Fruit fly (Drosophila melanogaster) whole organism, embryonic: ENCODE results near the gene CG31559.
A peak's percentile ranks its signal among the peaks of the same experiment; 100 is the strongest.

Experiments
- Abd-B ChIP-seq: fragments of 200-800 bp; sonication (Bioruptor generic); optimal IDR thresholded peaks from 2 replicates; lab custom pipeline; 2018; ENCODE audit warnings: missing biosample characterization, mild to moderate bottlenecking, missing genetic modification characterization, moderate library complexity
- BtbVII ChIP-seq: fragments of 200-800 bp; sonication (Bioruptor generic); optimal IDR thresholded peaks from 3 replicates; lab custom pipeline; 2017; ENCODE audit warnings: missing biosample characterization, mild to moderate bottlenecking, missing genetic modification characterization
- CG1024 ChIP-seq: fragments of 200-800 bp; sonication (Bioruptor generic); IDR thresholded peaks from 2 replicates; pipeline ENCODE4 v1.3.6; 2022; ENCODE audit warnings: missing biosample characterization, missing genetic modification characterization
- CG11247 ChIP-seq: fragments of 200-800 bp; sonication (Bioruptor generic); IDR thresholded peaks from 2 replicates; pipeline ENCODE4 v1.3.6; 2022; ENCODE audit warnings: missing biosample characterization, missing genetic modification characterization
- CG12071 ChIP-seq: fragments of 200-800 bp; sonication (Bioruptor generic); optimal IDR thresholded peaks from 3 replicates; lab custom pipeline; 2018; ENCODE audit warnings: missing biosample characterization, mild to moderate bottlenecking, missing genetic modification characterization
- CG12219 ChIP-seq: fragments of 200-800 bp; sonication (Bioruptor generic); optimal IDR thresholded peaks from 3 replicates; lab custom pipeline; 2018; ENCODE audit warnings: missing biosample characterization, mild to moderate bottlenecking, missing genetic modification characterization
- CG1233 ChIP-seq: fragments of 200-800 bp; sonication (Bioruptor generic); optimal IDR thresholded peaks from 4 replicates; lab custom pipeline; 2018; ENCODE audit warnings: missing biosample characterization, mild to moderate bottlenecking, missing genetic modification characterization
- CG14050 ChIP-seq: fragments of 200-800 bp; sonication (Bioruptor generic); IDR thresholded peaks from 3 replicates; pipeline ENCODE4 v1.3.6; 2022; ENCODE audit warnings: missing biosample characterization, missing genetic modification characterization
- CG14860 ChIP-seq: fragments of 200-800 bp; sonication (Bioruptor generic); IDR thresholded peaks from 3 replicates; pipeline ENCODE4 v1.3.6; 2022; ENCODE audit warnings: missing biosample characterization, missing genetic modification characterization; ENCODE audit not compliant: partially characterized antibody
- CG14965 ChIP-seq: fragments of 200-800 bp; sonication (Bioruptor generic); optimal IDR thresholded peaks from 2 replicates; lab custom pipeline; 2016; ENCODE audit warnings: missing biosample characterization, missing genetic modification characterization, borderline replicate concordance
- CG15514 ChIP-seq: fragments of 200-800 bp; sonication (Bioruptor generic); optimal IDR thresholded peaks from 3 replicates; lab custom pipeline; 2017; ENCODE audit warnings: missing biosample characterization, missing genetic modification characterization, mild to moderate bottlenecking, moderate library complexity, missing genetic modification reagents
- CG17385 ChIP-seq: fragments of 200-800 bp; sonication (Bioruptor generic); optimal IDR thresholded peaks from 3 replicates; lab custom pipeline; 2018; ENCODE audit warnings: missing biosample characterization, mild to moderate bottlenecking, missing genetic modification characterization
- CG17912 ChIP-seq: fragments of 200-800 bp; sonication (Bioruptor generic); optimal IDR thresholded peaks from 2 replicates; lab custom pipeline; 2018; ENCODE audit warnings: missing biosample characterization, mild to moderate bottlenecking, missing genetic modification characterization
- CG18764 ChIP-seq: fragments of 200-800 bp; sonication (Bioruptor generic); optimal IDR thresholded peaks from 3 replicates; lab custom pipeline; 2016; ENCODE audit warnings: missing biosample characterization, missing genetic modification characterization
- CG2678 ChIP-seq: fragments of 200-800 bp; sonication (Bioruptor generic); optimal IDR thresholded peaks from 3 replicates; lab custom pipeline; 2019; ENCODE audit warnings: missing biosample characterization, mild to moderate bottlenecking, missing genetic modification characterization, moderate library complexity
- CG32772 ChIP-seq: fragments of 200-800 bp; sonication (Bioruptor generic); IDR thresholded peaks from 2 replicates; pipeline ENCODE4 v1.3.6; 2022; ENCODE audit warnings: missing biosample characterization, missing genetic modification characterization
- CG4360 ChIP-seq: fragments of 200-800 bp; sonication (Bioruptor generic); IDR thresholded peaks from 2 replicates; pipeline ENCODE4 v1.3.6; 2022; ENCODE audit warnings: missing biosample characterization, missing genetic modification characterization
- CG43689 ChIP-seq: fragments of 200-800 bp; sonication (Bioruptor generic); IDR thresholded peaks from 2 replicates; pipeline ENCODE4 v1.3.6; 2022; ENCODE audit warnings: missing biosample characterization, missing genetic modification characterization
- CG4617 ChIP-seq: fragments of 200-800 bp; sonication (Bioruptor generic); optimal IDR thresholded peaks from 3 replicates; lab custom pipeline; 2016; ENCODE audit warnings: missing biosample characterization, missing genetic modification characterization, borderline replicate concordance
- CG5180 ChIP-seq: fragments of 200-800 bp; sonication (Bioruptor generic); optimal IDR thresholded peaks from 3 replicates; lab custom pipeline; 2017; ENCODE audit warnings: missing biosample characterization, missing genetic modification characterization, mild to moderate bottlenecking, moderate library complexity, missing genetic modification reagents
- CG6654 ChIP-seq: fragments of 200-800 bp; sonication (Bioruptor generic); optimal IDR thresholded peaks from 2 replicates; lab custom pipeline; 2017; ENCODE audit warnings: missing biosample characterization, mild to moderate bottlenecking, missing genetic modification characterization
- CG8944 ChIP-seq: fragments of 200-800 bp; sonication (Bioruptor generic); optimal IDR thresholded peaks from 3 replicates; lab custom pipeline; 2016; ENCODE audit warnings: missing biosample characterization, missing genetic modification characterization
- CG9932 ChIP-seq: fragments of 200-800 bp; sonication (Bioruptor generic); IDR thresholded peaks from 2 replicates; pipeline ENCODE4 v1.3.6; 2022; ENCODE audit warnings: missing biosample characterization, missing genetic modification characterization
- CoRest ChIP-seq: fragments of 200-800 bp; sonication (Bioruptor generic); optimal IDR thresholded peaks from 3 replicates; lab custom pipeline; 2018; ENCODE audit warnings: missing biosample characterization, mild to moderate bottlenecking, missing genetic modification characterization, moderate library complexity
- Deaf1 ChIP-seq: fragments of 200-800 bp; optimal IDR thresholded peaks from 3 replicates; lab custom pipeline; 2019; ENCODE audit warnings: missing biosample characterization, mild to moderate bottlenecking, missing genetic modification characterization, moderate library complexity
- Doc3 ChIP-seq: fragments of 200-800 bp; sonication (Bioruptor generic); IDR thresholded peaks from 3 replicates; pipeline ENCODE4 v1.3.6; 2022; ENCODE audit warnings: missing biosample characterization, missing genetic modification characterization; ENCODE audit not compliant: partially characterized antibody
- ERR ChIP-seq: fragments of 200-800 bp; sonication (Bioruptor generic); optimal IDR thresholded peaks from 2 replicates; lab custom pipeline; 2016; ENCODE audit warnings: missing biosample characterization, missing genetic modification characterization
- Hr78 ChIP-seq, 2 experiments: fragments of 200-800 bp in 1 of 2; fragments of >200 bp in 1 of 2; sonication (Bioruptor generic) in 1 of 2; optimal IDR thresholded peaks; 2 replicates each; lab custom pipeline; 2017 to 2019; ENCODE audit warnings: missing biosample characterization in 2 of 2, missing genetic modification characterization in 2 of 2, mild to moderate bottlenecking in 1 of 2, moderate library complexity in 1 of 2
- Med ChIP-seq: fragments of 200-800 bp; sonication (Bioruptor generic); peaks from one replicate; lab custom pipeline; 2016; ENCODE audit warnings: missing biosample characterization, missing genetic modification characterization, mild to moderate bottlenecking, inconsistent platforms, moderate library complexity
- NC2α ChIP-seq: fragments of 200-800 bp; sonication (Bioruptor generic); optimal IDR thresholded peaks from 2 replicates; lab custom pipeline; 2016; ENCODE audit warnings: missing biosample characterization, missing genetic modification characterization
- Rx ChIP-seq: fragments of 200-800 bp; sonication (Bioruptor generic); IDR thresholded peaks from 2 replicates; pipeline ENCODE4 v1.3.6; 2022; ENCODE audit warnings: missing biosample characterization, missing genetic modification characterization
- Vsx1 ChIP-seq: fragments of 200-800 bp; sonication (Bioruptor generic); optimal IDR thresholded peaks from 2 replicates; lab custom pipeline; 2017; ENCODE audit warnings: missing biosample characterization, mild to moderate bottlenecking, missing genetic modification characterization, missing genetic modification reagents
- crc ChIP-seq: fragments of 200-800 bp; sonication (Bioruptor generic); optimal IDR thresholded peaks from 2 replicates; lab custom pipeline; 2016; ENCODE audit warnings: missing biosample characterization, missing genetic modification characterization
- gcm2 ChIP-seq: fragments of 200-800 bp; sonication (Bioruptor generic); optimal IDR thresholded peaks from 2 replicates; lab custom pipeline; 2016; ENCODE audit warnings: missing biosample characterization, missing genetic modification characterization
- grau ChIP-seq: fragments of 200-800 bp; optimal IDR thresholded peaks from 3 replicates; lab custom pipeline; 2019; ENCODE audit warnings: missing biosample characterization, mild to moderate bottlenecking, missing genetic modification characterization, moderate library complexity
- gsb-n ChIP-seq: fragments of 200-800 bp; sonication (Bioruptor generic); optimal IDR thresholded peaks from 3 replicates; lab custom pipeline; 2018; ENCODE audit warnings: missing biosample characterization, mild to moderate bottlenecking, missing genetic modification characterization
- h ChIP-seq: fragments of >200 bp; optimal IDR thresholded peaks from 2 replicates; lab custom pipeline; 2017
- jigr1 ChIP-seq: fragments of 200-800 bp; sonication (Bioruptor generic); IDR thresholded peaks from 3 replicates; pipeline ENCODE4 v1.3.6; 2022; ENCODE audit warnings: missing biosample characterization, missing genetic modification characterization
- mirr ChIP-seq: fragments of 200-800 bp; sonication (Bioruptor generic); optimal IDR thresholded peaks from 3 replicates; lab custom pipeline; 2018; ENCODE audit warnings: missing biosample characterization, mild to moderate bottlenecking, missing genetic modification characterization
- mld ChIP-seq: fragments of 200-800 bp; sonication (Bioruptor generic); IDR thresholded peaks from 3 replicates; pipeline ENCODE4 v1.3.6; 2022; ENCODE audit warnings: missing biosample characterization, missing genetic modification characterization; ENCODE audit not compliant: partially characterized antibody
- pum ChIP-seq: fragments of 200-800 bp; sonication (Bioruptor generic); optimal IDR thresholded peaks from 2 replicates; lab custom pipeline; 2016; ENCODE audit warnings: missing biosample characterization, missing genetic modification characterization
- rib ChIP-seq: fragments of 200-800 bp; sonication (Bioruptor generic); IDR thresholded peaks from 2 replicates; pipeline ENCODE4 v1.3.6; 2022; ENCODE audit warnings: missing biosample characterization, missing genetic modification characterization
- sd ChIP-seq: fragments of 200-800 bp; sonication (Bioruptor generic); optimal IDR thresholded peaks from 3 replicates; lab custom pipeline; 2018; ENCODE audit warnings: missing biosample characterization, mild to moderate bottlenecking, missing genetic modification characterization, moderate library complexity
- sisA ChIP-seq: fragments of 200-800 bp; sonication (Bioruptor generic); IDR thresholded peaks from 2 replicates; pipeline ENCODE4 v1.3.6; 2022; ENCODE audit warnings: missing biosample characterization, missing genetic modification characterization
- sqz ChIP-seq: fragments of 200-800 bp; sonication (Bioruptor generic); optimal IDR thresholded peaks from 3 replicates; lab custom pipeline; 2018; ENCODE audit warnings: missing biosample characterization, mild to moderate bottlenecking, missing genetic modification characterization
- sr ChIP-seq: fragments of 200-800 bp; sonication (Bioruptor generic); IDR thresholded peaks from 3 replicates; pipeline ENCODE4 v1.3.6; 2022; ENCODE audit warnings: missing biosample characterization, missing genetic modification characterization
- tin ChIP-seq: fragments of 200-800 bp; sonication (Bioruptor generic); optimal IDR thresholded peaks from 3 replicates; lab custom pipeline; 2016; ENCODE audit warnings: missing biosample characterization, missing genetic modification characterization
- tll ChIP-seq, 2 experiments: fragments of 200-800 bp in 1 of 2; fragments of >200 bp in 1 of 2; sonication (Bioruptor generic) in 1 of 2; optimal IDR thresholded peaks; 2 replicates each; lab custom pipeline; 2017 to 2019; ENCODE audit warnings: missing biosample characterization in 2 of 2, missing genetic modification characterization in 2 of 2, mild to moderate bottlenecking in 1 of 2, moderate library complexity in 1 of 2
- tx ChIP-seq: fragments of 200-800 bp; sonication (Bioruptor generic); optimal IDR thresholded peaks from 2 replicates; lab custom pipeline; 2016; ENCODE audit warnings: missing biosample characterization, missing genetic modification characterization
- vvl ChIP-seq: fragments of 200-800 bp; sonication (Bioruptor generic); IDR thresholded peaks from 2 replicates; pipeline ENCODE4 v1.3.6; 2022; ENCODE audit warnings: missing biosample characterization, missing genetic modification characterization
- yki ChIP-seq: fragments of >200 bp; optimal IDR thresholded peaks from 3 replicates; lab custom pipeline; 2018
- zfh2 ChIP-seq: fragments of 200-800 bp; sonication (Bioruptor generic); optimal IDR thresholded peaks from 2 replicates; lab custom pipeline; 2016; ENCODE audit warnings: missing biosample characterization, missing genetic modification characterization

CG31559 gene

DNA sequence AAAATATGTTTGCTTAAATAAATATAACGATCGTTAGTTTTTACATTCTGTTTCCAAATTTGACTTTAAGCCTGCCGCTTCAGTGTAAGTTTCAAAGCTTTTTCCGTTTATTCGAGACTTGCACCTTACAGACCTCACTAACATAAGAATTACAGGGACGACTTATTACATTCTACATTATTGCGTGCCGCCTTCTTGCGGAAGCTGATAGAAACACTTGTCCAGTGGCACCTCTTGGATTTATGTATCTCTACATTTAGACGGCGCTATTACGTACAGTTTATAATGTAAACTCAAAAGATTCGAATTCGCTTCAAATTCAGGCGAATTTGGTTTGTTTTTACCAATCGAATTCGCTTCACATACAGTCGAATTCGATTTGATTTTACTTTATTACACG lies 13.7 kb upstream of the CG31559 start (continued):
- no peak for TF ChIP-seq CG6654 (GFP tag; lab: Kevin White, UChicago)
- TF ChIP-seq rib (GFP tag; lab: Robert Waterston, UW), result no peak
- no peak for TF ChIP-seq CG43689 (GFP tag; lab: Robert Waterston, UW)
- TF ChIP-seq CG1233 (GFP tag; lab: Kevin White, UChicago), result no peak
- no peak for TF ChIP-seq h (lab: Kevin White, UChicago)
- no peak for TF ChIP-seq CG14860
- peak; percentile 25 for TF ChIP-seq zfh2 (GFP tag; lab: Kevin White, UChicago)
- TF ChIP-seq Rx, result no peak
- TF ChIP-seq Deaf1, result no peak
- peak; percentile 26 for TF ChIP-seq vvl (GFP tag; lab: Robert Waterston, UW)
- TF ChIP-seq CG15514, result no peak
- TF ChIP-seq Vsx1 (GFP tag; lab: Kevin White, UChicago), result no peak
- no peak for TF ChIP-seq gcm2 (GFP tag; lab: Kevin White, UChicago)
- no peak for TF ChIP-seq sd (tag; lab: Kevin White, UChicago)
- TF ChIP-seq CG4617 (GFP tag; lab: Kevin White, UChicago), result no peak
- peak; percentile 34 for TF ChIP-seq grau (tag; lab: Kevin White, UChicago)
- TF ChIP-seq CG4360, result no peak
- no peak for TF ChIP-seq CG5180 (GFP tag; lab: Kevin White, UChicago)
- no peak for TF ChIP-seq CG12071 (GFP tag; lab: Kevin White, UChicago)
- no peak for TF ChIP-seq mld (GFP tag; lab: Robert Waterston, UW)
- TF ChIP-seq sqz (GFP tag; lab: Kevin White, UChicago), result no peak
- no peak for TF ChIP-seq CoRest (tag; lab: Kevin White, UChicago)
- TF ChIP-seq CG1024 (GFP tag; lab: Robert Waterston, UW), result no peak
- TF ChIP-seq tx (GFP tag; lab: Kevin White, UChicago), result no peak
- TF ChIP-seq BtbVII (GFP tag; lab: Kevin White, UChicago), result no peak
- no peak for TF ChIP-seq Doc3
- TF ChIP-seq tll (GFP tag; optimal IDR thresholded peaks at IDR 0.05; lab: Kevin White, UChicago), result no peak
- no peak for TF ChIP-seq tin (GFP tag; lab: Kevin White, UChicago)
- no peak for TF ChIP-seq NC2α (GFP tag; lab: Kevin White, UChicago)
- TF ChIP-seq CG14965 (GFP tag; lab: Kevin White, UChicago), result no peak
- no peak for TF ChIP-seq gsb-n (tag; lab: Kevin White, UChicago)
- TF ChIP-seq mirr (GFP tag; lab: Kevin White, UChicago), result no peak
- no peak for TF ChIP-seq CG11247 (GFP tag; lab: Robert Waterston, UW)
- no peak for TF ChIP-seq CG14050 (GFP tag; lab: Robert Waterston, UW)
- peak; percentile 22; the same call in 1 of the 2 replicates for TF ChIP-seq CG9932
- TF ChIP-seq CG8944, result no peak
- TF ChIP-seq CG17385 (GFP tag; lab: Kevin White, UChicago), result no peak
- no peak for TF ChIP-seq sr (GFP tag; lab: Robert Waterston, UW)
- TF ChIP-seq CG32772 (GFP tag; lab: Robert Waterston, UW), result no peak
- no peak for TF ChIP-seq CG18764 (GFP tag; lab: Kevin White, UChicago)
- TF ChIP-seq Med (GFP tag; lab: Kevin White, UChicago), result peak; percentile 89
- TF ChIP-seq CG12219 (GFP tag; lab: Kevin White, UChicago), result no peak
- TF ChIP-seq Abd-B (GFP tag; lab: Kevin White, UChicago), result peak; percentile 45
- no peak for TF ChIP-seq Hr78 (GFP tag; optimal IDR thresholded peaks at IDR 0.05; lab: Kevin White, UChicago)
- TF ChIP-seq yki (lab: Kevin White, UChicago), result peak; percentile 10
- TF ChIP-seq sisA (GFP tag; lab: Robert Waterston, UW), result peak; percentile 33; the same call in 1 of the 2 replicates
- TF ChIP-seq crc, result no peak
- peak; percentile 7 for TF ChIP-seq pum (GFP tag; lab: Kevin White, UChicago)
- TF ChIP-seq ERR (GFP tag; lab: Kevin White, UChicago), result peak; percentile 23
- TF ChIP-seq CG2678, result no peak
- TF ChIP-seq jigr1 (GFP tag; lab: Robert Waterston, UW), result no peak
- TF ChIP-seq CG17912, result no peak
